Worm (Caenorhabditis elegans) whole organism, L2 larva: Measurements from ENCODE around the gene szy-2.

ENCODE experiments used
- aly-2 ChIP-seq: fragments of 150-350 bp; optimal IDR thresholded peaks from 2 replicates; lab custom pipeline; 2014; ENCODE audit warnings: missing biosample characterization, missing genetic modification characterization
- lin-39 ChIP-seq: fragments of 150-350 bp; optimal IDR thresholded peaks from 2 replicates; lab custom pipeline; 2014; ENCODE audit warnings: missing biosample characterization, missing genetic modification reagents, missing genetic modification characterization
- mdl-1 ChIP-seq, 2 experiments: fragments of 150-350 bp in 1 of 2; sonication (generic microtip) in 1 of 2; optimal IDR thresholded peaks; 2 replicates each; lab custom pipeline; 2017; ENCODE audit warnings: missing biosample characterization in 2 of 2, missing genetic modification characterization in 2 of 2
- nhr-12 ChIP-seq: fragments of 150-350 bp; optimal IDR thresholded peaks from 2 replicates; lab custom pipeline; 2014; ENCODE audit warnings: missing biosample characterization, missing genetic modification characterization
- skn-1 ChIP-seq: sonication (generic microtip); optimal IDR thresholded peaks from 2 replicates; lab custom pipeline; 2017; ENCODE audit warnings: missing biosample characterization, missing genetic modification characterization
- snpc-4 ChIP-seq: fragments of 150-350 bp; optimal IDR thresholded peaks from 2 replicates; lab custom pipeline; 2014; ENCODE audit warnings: missing biosample characterization, missing genetic modification characterization
- ztf-1 ChIP-seq: fragments of 200-800 bp; sonication (Bioruptor generic); conservative IDR thresholded peaks from 2 replicates; pipeline ENCODE4 v1.3.6; 2022; ENCODE audit warnings: missing genetic modification characterization, missing compliant biosample characterization

DNA sequence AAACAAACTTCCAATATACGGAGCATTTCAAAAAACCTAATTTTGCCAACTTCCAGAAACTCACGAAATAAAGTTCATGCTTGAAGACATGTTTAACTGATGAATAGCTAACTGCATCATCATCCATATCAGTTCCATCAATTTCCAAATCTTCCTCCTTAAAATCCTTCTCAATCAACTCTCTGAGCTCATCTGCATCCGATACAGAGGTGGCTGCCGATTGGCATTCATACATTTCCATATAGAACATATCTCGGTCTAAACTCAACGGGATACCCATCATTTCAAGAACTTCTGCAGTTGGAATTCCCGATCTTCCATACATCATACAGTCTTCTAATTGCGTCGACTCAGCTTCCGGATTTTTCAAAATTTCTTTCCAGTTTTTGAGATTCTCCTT is 18.3 kb upstream of the szy-2 start:
- TF ChIP-seq snpc-4 (tag; lab: Kevin White, UChicago) = no peak
- no peak for TF ChIP-seq mdl-1 (tag; optimal IDR thresholded peaks at IDR 0.05; lab: Kevin White, UChicago)
- no peak for TF ChIP-seq ztf-1 (GFP tag; lab: Robert Waterston, UW)
- no peak for TF ChIP-seq nhr-12 (tag; lab: Kevin White, UChicago)
- TF ChIP-seq lin-39 (tag; lab: Kevin White, UChicago) = no peak
- TF ChIP-seq skn-1 (tag; lab: Kevin White, UChicago) = no peak
- no peak for TF ChIP-seq aly-2 (tag; lab: Kevin White, UChicago)
